Worm (Caenorhabditis elegans) whole organism, L4 larva: Measurements from ENCODE around the gene pigs-1.

Experiments
- ZK337.2 ChIP-seq: fragments of 200-800 bp; sonication (Bioruptor generic); IDR thresholded peaks from 2 replicates; pipeline ENCODE4 v1.3.6; 2022; ENCODE audit warnings: missing genetic modification reagents, missing genetic modification characterization, missing compliant biosample characterization
- egl-27 ChIP-seq: sonication (generic microtip); optimal IDR thresholded peaks from 3 replicates; lab custom pipeline; 2017; ENCODE audit warnings: missing biosample characterization, missing genetic modification reagents, missing genetic modification characterization
- hlh-30 ChIP-seq: sonication (generic microtip); optimal IDR thresholded peaks from 2 replicates; lab custom pipeline; 2017; ENCODE audit warnings: antibody characterized with exemption, mild to moderate bottlenecking, missing genetic modification characterization, missing compliant biosample characterization; ENCODE audit not compliant: insufficient read depth
- lir-3 ChIP-seq: sonication (generic microtip); optimal IDR thresholded peaks from 2 replicates; lab custom pipeline; 2016; ENCODE audit warnings: mild to moderate bottlenecking, missing genetic modification characterization, missing compliant biosample characterization
- nhr-28 ChIP-seq: fragments of 150-350 bp; optimal IDR thresholded peaks from 2 replicates; lab custom pipeline; 2014; ENCODE audit warnings: missing biosample characterization, missing genetic modification characterization
- sdz-12 ChIP-seq: fragments of 200-800 bp; sonication (Bioruptor generic); optimal IDR thresholded peaks from 2 replicates; lab custom pipeline; 2018; ENCODE audit warnings: mild to moderate bottlenecking, missing genetic modification characterization, missing compliant biosample characterization
- skn-1 ChIP-seq: fragments of 150-350 bp; optimal IDR thresholded peaks from 2 replicates; lab custom pipeline; 2014; ENCODE audit warnings: missing biosample characterization, missing genetic modification characterization

DNA sequence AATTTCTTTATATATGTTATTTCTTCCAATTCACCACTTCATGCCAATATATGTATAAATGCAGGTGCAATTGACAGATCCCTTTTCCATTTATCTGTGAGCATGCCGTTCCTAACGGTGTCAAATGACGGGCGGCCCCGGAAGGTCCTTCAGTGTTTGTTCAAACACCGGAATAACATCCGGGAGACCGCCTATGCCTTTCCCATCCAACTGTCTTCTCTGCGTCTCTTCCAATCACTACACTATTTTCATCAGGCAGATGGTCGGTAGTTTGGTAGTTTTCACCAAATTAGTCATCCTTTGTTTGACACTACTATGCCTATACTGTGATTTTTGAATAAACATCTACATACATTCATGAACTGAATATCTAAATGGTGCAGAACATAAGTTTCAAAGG is 41.7 kb upstream of the pigs-1 start:
- TF ChIP-seq egl-27 (tag; lab: Kevin White, UChicago) (no peak), nhr-28 (tag; lab: Kevin White, UChicago) (no peak), lir-3 (tag; lab: Kevin White, UChicago) (no peak), skn-1 (tag; lab: Kevin White, UChicago) (no peak), hlh-30 (tag; lab: Kevin White, UChicago) (no peak), sdz-12 (no peak), ZK337.2 (GFP tag; lab: Robert Waterston, UW) (no peak)
